Worm (Caenorhabditis elegans) whole organism, mixed stage, embryonic: ENCODE results near the gene scl-20.

Source experiments
- M03D4.4 ChIP-seq: sonication (generic microtip); optimal IDR thresholded peaks from 2 replicates; lab custom pipeline; 2017; ENCODE audit warnings: mild to moderate bottlenecking, missing genetic modification characterization, missing compliant biosample characterization
- bed-3 ChIP-seq: fragments of 200-800 bp; sonication (Bioruptor generic); optimal IDR thresholded peaks from 3 replicates; lab custom pipeline; 2018; ENCODE audit warnings: mild to moderate bottlenecking, missing genetic modification characterization, moderate library complexity, missing compliant biosample characterization
- ceh-39 ChIP-seq: fragments of 150-350 bp; optimal IDR thresholded peaks from 2 replicates; lab custom pipeline; 2014; ENCODE audit warnings: missing biosample characterization, missing genetic modification characterization
- ceh-43 ChIP-seq: fragments of 200-800 bp; sonication (Bioruptor generic); optimal IDR thresholded peaks from 2 replicates; lab custom pipeline; 2018; ENCODE audit warnings: mild to moderate bottlenecking, missing genetic modification characterization, moderate library complexity, missing compliant biosample characterization
- ceh-83 ChIP-seq: fragments of 200-800 bp; sonication (Bioruptor generic); optimal IDR thresholded peaks from 2 replicates; lab custom pipeline; 2018; ENCODE audit warnings: mild to moderate bottlenecking, missing genetic modification characterization, missing compliant biosample characterization
- ces-1 ChIP-seq: fragments of 150-350 bp; optimal IDR thresholded peaks from 2 replicates; lab custom pipeline; 2014; ENCODE audit warnings: missing biosample characterization, missing genetic modification reagents, missing genetic modification characterization
- cnd-1 ChIP-seq: fragments of 200-800 bp; sonication (Bioruptor generic); optimal IDR thresholded peaks from 2 replicates; lab custom pipeline; 2018; ENCODE audit warnings: mild to moderate bottlenecking, missing genetic modification characterization, missing compliant biosample characterization
- drap-1 ChIP-seq: fragments of 200-800 bp; sonication (Bioruptor generic); optimal IDR thresholded peaks from 3 replicates; lab custom pipeline; 2018; ENCODE audit warnings: mild to moderate bottlenecking, missing genetic modification characterization, missing compliant biosample characterization
- elt-1 ChIP-seq: sonication (generic microtip); optimal IDR thresholded peaks from 2 replicates; lab custom pipeline; 2017; ENCODE audit warnings: missing genetic modification characterization, mild to moderate bottlenecking, missing compliant biosample characterization, antibody characterized with exemption, moderate library complexity, borderline replicate concordance; ENCODE audit not compliant: insufficient read depth
- elt-3 ChIP-seq: fragments of 150-350 bp; optimal IDR thresholded peaks from 2 replicates; lab custom pipeline; 2014; ENCODE audit warnings: missing biosample characterization, missing genetic modification characterization
- flh-1 ChIP-seq: fragments of 200-800 bp; sonication (Bioruptor generic); optimal IDR thresholded peaks from 2 replicates; lab custom pipeline; 2018; ENCODE audit warnings: mild to moderate bottlenecking, missing genetic modification characterization, moderate library complexity, missing compliant biosample characterization
- ham-2 ChIP-seq: fragments of 200-800 bp; sonication (Bioruptor generic); optimal IDR thresholded peaks from 2 replicates; lab custom pipeline; 2018; ENCODE audit warnings: mild to moderate bottlenecking, missing genetic modification characterization, missing compliant biosample characterization
- lin-13 ChIP-seq: fragments of 150-350 bp; optimal IDR thresholded peaks from 2 replicates; lab custom pipeline; 2014; ENCODE audit warnings: missing biosample characterization, missing genetic modification characterization
- lin-32 ChIP-seq: fragments of 200-800 bp; sonication (Bioruptor generic); optimal IDR thresholded peaks from 2 replicates; lab custom pipeline; 2018; ENCODE audit warnings: mild to moderate bottlenecking, missing genetic modification characterization, missing compliant biosample characterization
- lsy-2 ChIP-seq: fragments of 150-350 bp; optimal IDR thresholded peaks from 2 replicates; lab custom pipeline; 2014; ENCODE audit warnings: missing biosample characterization, missing genetic modification characterization
- mab-5 ChIP-seq: fragments of 150-350 bp; optimal IDR thresholded peaks from 2 replicates; lab custom pipeline; 2014; ENCODE audit warnings: missing biosample characterization, missing genetic modification characterization
- mep-1 ChIP-seq: fragments of 150-350 bp; optimal IDR thresholded peaks from 2 replicates; lab custom pipeline; 2017; ENCODE audit warnings: missing biosample characterization, missing genetic modification reagents, missing genetic modification characterization, inconsistent platforms
- mls-2 ChIP-seq: sonication (generic microtip); optimal IDR thresholded peaks from 2 replicates; lab custom pipeline; 2016; ENCODE audit warnings: mild to moderate bottlenecking, missing genetic modification characterization, moderate library complexity, missing compliant biosample characterization
- nhr-12 ChIP-seq: fragments of 150-350 bp; optimal IDR thresholded peaks from 2 replicates; lab custom pipeline; 2014; ENCODE audit warnings: missing biosample characterization, missing genetic modification characterization
- nhr-2 ChIP-seq: fragments of 150-350 bp; optimal IDR thresholded peaks from 2 replicates; lab custom pipeline; 2014; ENCODE audit warnings: missing biosample characterization, missing genetic modification characterization
- nhr-237 ChIP-seq: fragments of 150-350 bp; optimal IDR thresholded peaks from 2 replicates; lab custom pipeline; 2014; ENCODE audit warnings: missing biosample characterization, missing genetic modification characterization
- nhr-28 ChIP-seq: fragments of 150-350 bp; optimal IDR thresholded peaks from 2 replicates; lab custom pipeline; 2014; ENCODE audit warnings: missing biosample characterization, missing genetic modification characterization
- nhr-76 ChIP-seq: sonication (generic microtip); optimal IDR thresholded peaks from 2 replicates; lab custom pipeline; 2017; ENCODE audit warnings: missing biosample characterization, missing genetic modification characterization
- pha-4 ChIP-seq: fragments of 150-350 bp; optimal IDR thresholded peaks from 2 replicates; lab custom pipeline; 2018; ENCODE audit warnings: missing biosample characterization, missing genetic modification reagents, missing genetic modification characterization
- sem-2 ChIP-seq: fragments of 200-800 bp; sonication (Bioruptor generic); optimal IDR thresholded peaks from 2 replicates; lab custom pipeline; 2018; ENCODE audit warnings: mild to moderate bottlenecking, missing genetic modification characterization, missing compliant biosample characterization
- snpc-4 ChIP-seq: fragments of 150-350 bp; optimal IDR thresholded peaks from 2 replicates; lab custom pipeline; 2014; ENCODE audit warnings: missing biosample characterization, missing genetic modification characterization
- sptf-1 ChIP-seq: sonication (generic microtip); optimal IDR thresholded peaks from 2 replicates; lab custom pipeline; 2017; ENCODE audit warnings: mild to moderate bottlenecking, missing genetic modification characterization, moderate library complexity, missing compliant biosample characterization
- tbx-8 ChIP-seq: fragments of 200-800 bp; sonication (Bioruptor generic); optimal IDR thresholded peaks from 2 replicates; lab custom pipeline; 2018; ENCODE audit warnings: mild to moderate bottlenecking, missing genetic modification characterization, moderate library complexity, missing compliant biosample characterization
- unc-120 ChIP-seq: sonication (generic microtip); optimal IDR thresholded peaks from 2 replicates; lab custom pipeline; 2017; ENCODE audit warnings: missing genetic modification characterization, missing compliant biosample characterization; ENCODE audit not compliant: poor library complexity, severe bottlenecking
- unc-39 ChIP-seq: fragments of 150-350 bp; optimal IDR thresholded peaks from 2 replicates; lab custom pipeline; 2014; ENCODE audit warnings: missing biosample characterization, missing genetic modification characterization
- unc-62 ChIP-seq: fragments of 150-350 bp; optimal IDR thresholded peaks from 2 replicates; lab custom pipeline; 2014; ENCODE audit warnings: missing biosample characterization, missing genetic modification reagents, missing genetic modification characterization
- zip-8 ChIP-seq: fragments of 150-350 bp; optimal IDR thresholded peaks from 2 replicates; lab custom pipeline; 2014; ENCODE audit warnings: missing biosample characterization, missing genetic modification characterization
- ztf-11 ChIP-seq: fragments of 150-350 bp; optimal IDR thresholded peaks from 2 replicates; lab custom pipeline; 2014; ENCODE audit warnings: missing biosample characterization, missing genetic modification characterization

Gene scl-20

DNA sequence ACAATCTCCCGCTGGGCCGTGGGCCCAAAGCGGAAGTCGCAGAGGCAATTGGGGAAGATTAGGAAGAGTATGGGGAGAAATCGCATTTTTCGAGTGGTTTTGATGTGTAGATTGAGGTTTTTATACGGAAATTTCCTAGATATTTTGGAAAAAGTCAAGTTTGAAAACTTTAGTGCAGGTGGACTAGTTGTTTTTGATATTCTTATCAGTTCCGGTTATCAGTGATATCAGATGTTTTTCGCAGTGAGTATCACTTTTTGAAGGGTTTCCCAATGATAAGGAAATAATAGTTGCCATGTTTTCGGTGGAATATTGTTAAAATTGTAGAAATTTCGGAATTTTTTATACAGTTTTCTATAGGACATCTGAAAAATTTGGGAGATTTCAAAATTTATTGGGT, at the start of gene scl-20:
Gene scl-20 (minus strand): TSS at position 101 of the 400 bp plus-strand sequence.
- TF ChIP-seq sptf-1 (tag; lab: Kevin White, UChicago) (no peak), nhr-28 (tag; lab: Kevin White, UChicago) (no peak), lsy-2 (tag; lab: Kevin White, UChicago) (no peak), drap-1 (GFP tag; lab: Kevin White, UChicago) (no peak), ces-1 (GFP tag; lab: Kevin White, UChicago) (no peak)

- TF ChIP-seq mab-5 (tag; lab: Kevin White, UChicago) (no peak), nhr-76 (tag; lab: Kevin White, UChicago) (no peak), pha-4 (tag; lab: Kevin White, UChicago) (no peak), sem-2 (GFP tag; lab: Kevin White, UChicago) (no peak), zip-8 (tag; lab: Kevin White, UChicago) (no peak), unc-62 (GFP tag; lab: Kevin White, UChicago) (no peak), tbx-8 (GFP tag; lab: Kevin White, UChicago) (no peak), ceh-39 (no peak), sptf-1 (tag; lab: Kevin White, UChicago) (no peak), bed-3 (no peak), mls-2 (no peak)
Measured at ce11 chrV:18783474-18783873, 49.2 kb upstream of the scl-20 start, which contains the start of gene Y17D7B.10. Gene Y17D7B.10 (plus strand): TSS chrV:18783716.

DNA sequence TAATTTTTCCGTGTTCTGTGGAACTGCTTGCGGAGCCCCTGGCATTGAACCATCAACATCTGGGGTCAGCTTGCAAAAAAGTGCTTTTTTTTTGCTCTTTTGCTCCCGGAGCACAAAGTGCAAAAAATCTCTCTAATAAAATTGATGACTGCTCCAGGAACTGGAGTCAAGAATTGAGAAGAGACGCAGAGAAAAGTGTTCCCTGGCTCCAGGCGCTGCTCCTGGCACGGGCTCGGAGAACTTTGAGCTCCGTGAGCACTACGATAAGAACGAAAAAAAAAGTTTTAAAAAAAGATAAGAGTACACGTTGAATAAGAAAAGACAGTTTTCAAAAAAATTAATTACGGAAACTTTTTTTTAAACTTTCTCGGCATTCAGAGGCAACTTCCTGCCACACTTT, 48.5 kb upstream of the scl-20 start:
- no peak for TF ChIP-seq sptf-1 (tag; lab: Kevin White, UChicago)
- TF ChIP-seq ceh-43 (GFP tag; lab: Kevin White, UChicago): no peak
- TF ChIP-seq unc-39 (tag; lab: Kevin White, UChicago): no peak
- no peak for TF ChIP-seq unc-120
- no peak for TF ChIP-seq nhr-12
- TF ChIP-seq flh-1 (GFP tag; lab: Kevin White, UChicago): no peak
- no peak for TF ChIP-seq M03D4.4 (tag; lab: Kevin White, UChicago)
- no peak for TF ChIP-seq nhr-2
- no peak for TF ChIP-seq lin-13 (tag; lab: Kevin White, UChicago)
- no peak for TF ChIP-seq tbx-8 (GFP tag; lab: Kevin White, UChicago)
- no peak for TF ChIP-seq ztf-11 (tag; lab: Kevin White, UChicago)
- no peak for TF ChIP-seq ceh-39
- TF ChIP-seq elt-3 (tag; lab: Kevin White, UChicago): no peak
- no peak for TF ChIP-seq drap-1 (GFP tag; lab: Kevin White, UChicago)
- TF ChIP-seq cnd-1 (tag; lab: Kevin White, UChicago): no peak
- TF ChIP-seq ham-2 (GFP tag; lab: Kevin White, UChicago): no peak
- TF ChIP-seq bed-3: no peak
- TF ChIP-seq zip-8 (tag; lab: Kevin White, UChicago): no peak
- TF ChIP-seq ces-1 (GFP tag; lab: Kevin White, UChicago): no peak
- TF ChIP-seq mep-1: no peak

DNA sequence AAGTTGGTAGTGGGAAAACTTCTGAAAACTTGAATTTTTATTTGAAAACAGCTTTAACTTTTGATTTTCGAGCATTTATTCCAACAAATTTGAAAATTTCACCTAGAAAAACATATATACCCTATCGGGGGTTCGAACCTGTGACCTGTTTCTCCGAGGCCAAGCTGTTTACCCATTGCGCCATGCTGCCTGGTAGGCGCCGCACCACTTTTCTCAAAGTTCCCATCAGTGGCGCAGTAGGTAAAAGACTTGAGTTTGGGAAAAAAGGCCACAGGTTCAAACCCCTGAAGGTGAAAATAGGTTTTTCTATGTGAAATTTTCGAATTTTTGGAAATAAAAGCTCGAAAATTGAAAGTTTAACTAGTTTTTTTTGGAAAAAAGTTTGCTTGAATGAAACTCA, 46.3 kb upstream of the scl-20 start:
- no peak for TF ChIP-seq nhr-2
- no peak for TF ChIP-seq mab-5 (tag; lab: Kevin White, UChicago)
- TF ChIP-seq lsy-2 (tag; lab: Kevin White, UChicago): no peak

DNA sequence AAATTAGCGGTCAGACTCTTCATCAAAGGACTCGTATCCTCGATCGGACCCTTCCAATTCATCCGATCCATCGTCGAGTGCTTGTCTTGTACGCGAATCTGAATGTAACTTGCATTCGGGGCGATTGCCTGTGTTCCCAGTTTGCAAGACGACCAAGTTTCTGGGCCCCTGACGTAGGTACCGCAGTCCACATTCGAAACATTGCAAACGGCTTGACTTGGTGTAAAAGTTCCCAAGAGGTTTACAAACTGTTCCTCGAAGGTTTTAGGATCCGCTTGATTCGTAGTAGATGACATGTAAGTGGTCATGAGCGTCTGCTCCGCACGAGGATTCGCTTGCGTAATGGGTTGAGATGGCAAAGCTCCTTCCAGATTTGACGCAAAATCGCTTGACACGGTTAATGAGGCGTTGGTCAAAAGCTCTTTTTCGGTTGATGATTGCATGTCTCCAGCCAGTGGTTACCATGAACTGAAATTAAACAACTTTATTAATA, 42.0 kb upstream of the scl-20 start, which contains the start of gene Y17D7B.4:
Gene Y17D7B.4 (minus strand): TSS at position 443 of the 493 bp plus-strand sequence.
- TF ChIP-seq mep-1 (no peak), zip-8 (tag; lab: Kevin White, UChicago) (no peak), nhr-12 (no peak), cnd-1 (tag; lab: Kevin White, UChicago) (no peak), mab-5 (tag; lab: Kevin White, UChicago) (no peak), flh-1 (GFP tag; lab: Kevin White, UChicago) (no peak), M03D4.4 (tag; lab: Kevin White, UChicago) (no peak), nhr-237 (tag; lab: Kevin White, UChicago) (no peak), elt-1 (tag; lab: Kevin White, UChicago) (no peak), unc-120 (no peak), lsy-2 (tag; lab: Kevin White, UChicago) (no peak), ceh-83 (GFP tag; lab: Kevin White, UChicago) (no peak), sptf-1 (tag; lab: Kevin White, UChicago) (no peak), ztf-11 (tag; lab: Kevin White, UChicago) (no peak), snpc-4 (tag; lab: Kevin White, UChicago) (no peak), sem-2 (GFP tag; lab: Kevin White, UChicago) (no peak), lin-32 (GFP tag; lab: Kevin White, UChicago) (no peak)
- TF ChIP-seq, all 35 proteins: peak for 0
